Worm (Caenorhabditis elegans) whole organism, L3 larva: ENCODE results near the gene C37C3.18.

Experiments
- R02D3.7 ChIP-seq: fragments of 150-350 bp; optimal IDR thresholded peaks from 2 replicates; lab custom pipeline; 2014; ENCODE audit warnings: missing biosample characterization, missing genetic modification characterization
- aly-2 ChIP-seq: fragments of 150-350 bp; optimal IDR thresholded peaks from 2 replicates; lab custom pipeline; 2014; ENCODE audit warnings: missing biosample characterization, missing genetic modification characterization
- ama-1 ChIP-seq: fragments of 150-350 bp; optimal IDR thresholded peaks from 2 replicates; lab custom pipeline; 2018
- ceh-16 ChIP-seq: sonication (generic microtip); optimal IDR thresholded peaks from 2 replicates; lab custom pipeline; 2017; ENCODE audit warnings: missing biosample characterization, missing genetic modification characterization
- ceh-28 ChIP-seq: fragments of 150-350 bp; optimal IDR thresholded peaks from 2 replicates; lab custom pipeline; 2014; ENCODE audit warnings: missing biosample characterization, missing genetic modification reagents, missing genetic modification characterization
- daf-12 ChIP-seq: fragments of 150-350 bp; optimal IDR thresholded peaks from 2 replicates; lab custom pipeline; 2014; ENCODE audit warnings: missing biosample characterization, missing genetic modification reagents, missing genetic modification characterization
- elt-1 ChIP-seq: fragments of 150-350 bp; optimal IDR thresholded peaks from 2 replicates; lab custom pipeline; 2014; ENCODE audit warnings: missing biosample characterization, missing genetic modification characterization
- elt-2 ChIP-seq: sonication (generic microtip); optimal IDR thresholded peaks from 2 replicates; lab custom pipeline; 2016; ENCODE audit warnings: missing genetic modification reagents, mild to moderate bottlenecking, missing genetic modification characterization, missing compliant biosample characterization
- elt-3 ChIP-seq, 3 experiments: fragments of 150-350 bp in 1 of 3; sonication (generic microtip) in 2 of 3; optimal IDR thresholded peaks; 2 replicates in 2 of 3; 4 replicates in 1 of 3; lab custom pipeline; 2014 to 2017; ENCODE audit warnings: missing biosample characterization in 3 of 3, missing genetic modification characterization in 3 of 3
- eor-1 ChIP-seq, 2 experiments: fragments of 150-350 bp; optimal IDR thresholded peaks; 2 replicates each; lab custom pipeline; 2014 to 2018; ENCODE audit warnings: missing biosample characterization in 2 of 2, missing genetic modification characterization in 2 of 2
- fkh-10 ChIP-seq: sonication (generic microtip); optimal IDR thresholded peaks from 2 replicates; lab custom pipeline; 2017; ENCODE audit warnings: missing biosample characterization, missing genetic modification reagents, missing genetic modification characterization
- fos-1 ChIP-seq: fragments of 150-350 bp; optimal IDR thresholded peaks from 2 replicates; lab custom pipeline; 2014; ENCODE audit warnings: missing biosample characterization, missing genetic modification characterization
- hmg-11 ChIP-seq: sonication (generic microtip); optimal IDR thresholded peaks from 2 replicates; lab custom pipeline; 2016; ENCODE audit warnings: missing genetic modification characterization, missing compliant biosample characterization
- jun-1 ChIP-seq: fragments of 150-350 bp; optimal IDR thresholded peaks from 2 replicates; lab custom pipeline; 2014; ENCODE audit warnings: missing biosample characterization, missing genetic modification reagents, missing genetic modification characterization
- lin-15B ChIP-seq: fragments of 150-350 bp; optimal IDR thresholded peaks from 2 replicates; lab custom pipeline; 2014; ENCODE audit warnings: missing biosample characterization, missing genetic modification characterization
- lsy-12 ChIP-seq: sonication (generic microtip); optimal IDR thresholded peaks from 2 replicates; lab custom pipeline; 2016; ENCODE audit warnings: mild to moderate bottlenecking, missing genetic modification characterization, missing compliant biosample characterization
- mdl-1 ChIP-seq: fragments of 150-350 bp; optimal IDR thresholded peaks from 2 replicates; lab custom pipeline; 2014; ENCODE audit warnings: missing biosample characterization, missing genetic modification characterization
- mml-1 ChIP-seq: fragments of 150-350 bp; sonication (generic microtip); optimal IDR thresholded peaks from 3 replicates; lab custom pipeline; 2014; ENCODE audit warnings: missing biosample characterization, missing genetic modification characterization
- nfya-1 ChIP-seq: sonication (generic microtip); optimal IDR thresholded peaks from 2 replicates; lab custom pipeline; 2017; ENCODE audit warnings: missing genetic modification characterization, mild to moderate bottlenecking, missing compliant biosample characterization, antibody characterized with exemption, moderate library complexity; ENCODE audit not compliant: insufficient read depth
- nhr-11 ChIP-seq: fragments of 150-350 bp; optimal IDR thresholded peaks from 2 replicates; lab custom pipeline; 2014; ENCODE audit warnings: missing biosample characterization, missing genetic modification characterization
- nhr-12 ChIP-seq: fragments of 150-350 bp; optimal IDR thresholded peaks from 2 replicates; lab custom pipeline; 2014; ENCODE audit warnings: missing biosample characterization, missing genetic modification characterization
- nhr-23 ChIP-seq: fragments of 150-350 bp; optimal IDR thresholded peaks from 2 replicates; lab custom pipeline; 2014; ENCODE audit warnings: missing biosample characterization, missing genetic modification reagents, missing genetic modification characterization
- nhr-25 ChIP-seq: sonication (generic microtip); optimal IDR thresholded peaks from 2 replicates; lab custom pipeline; 2017; ENCODE audit warnings: missing biosample characterization, missing genetic modification characterization
- nhr-28 ChIP-seq: fragments of 150-350 bp; optimal IDR thresholded peaks from 2 replicates; lab custom pipeline; 2014; ENCODE audit warnings: missing biosample characterization, missing genetic modification characterization
- nhr-43 ChIP-seq: sonication (generic microtip); optimal IDR thresholded peaks from 2 replicates; lab custom pipeline; 2016; ENCODE audit warnings: mild to moderate bottlenecking, missing genetic modification characterization, missing compliant biosample characterization; ENCODE audit not compliant: poor library complexity, severe bottlenecking
- nhr-67 ChIP-seq: fragments of 150-350 bp; optimal IDR thresholded peaks from 2 replicates; lab custom pipeline; 2014; ENCODE audit warnings: missing biosample characterization, missing genetic modification characterization
- nhr-76 ChIP-seq: fragments of 150-350 bp; sonication (generic microtip); optimal IDR thresholded peaks from 5 replicates; lab custom pipeline; 2014; ENCODE audit warnings: missing biosample characterization, missing genetic modification characterization
- nhr-77 ChIP-seq: fragments of 150-350 bp; optimal IDR thresholded peaks from 2 replicates; lab custom pipeline; 2014; ENCODE audit warnings: missing biosample characterization, missing genetic modification characterization
- pha-4 ChIP-seq: fragments of 150-350 bp; optimal IDR thresholded peaks from 2 replicates; lab custom pipeline; 2014; ENCODE audit warnings: missing biosample characterization, missing genetic modification reagents, missing genetic modification characterization
- pqm-1 ChIP-seq: fragments of 150-350 bp; optimal IDR thresholded peaks from 2 replicates; lab custom pipeline; 2017; ENCODE audit warnings: missing biosample characterization, missing genetic modification characterization, inconsistent platforms
- sea-2 ChIP-seq: fragments of 150-350 bp; sonication (generic microtip); optimal IDR thresholded peaks from 4 replicates; lab custom pipeline; 2014; ENCODE audit warnings: missing biosample characterization, missing genetic modification reagents, missing genetic modification characterization
- skn-1 ChIP-seq: fragments of 150-350 bp; optimal IDR thresholded peaks from 2 replicates; lab custom pipeline; 2014; ENCODE audit warnings: missing biosample characterization, missing genetic modification characterization
- tbx-2 ChIP-seq: sonication (generic microtip); optimal IDR thresholded peaks from 2 replicates; lab custom pipeline; 2016; ENCODE audit warnings: mild to moderate bottlenecking, missing genetic modification characterization, missing compliant biosample characterization
- unc-39 ChIP-seq: sonication (generic microtip); optimal IDR thresholded peaks from 4 replicates; lab custom pipeline; 2017; ENCODE audit warnings: missing biosample characterization, missing genetic modification characterization
- ztf-11 ChIP-seq: fragments of 150-350 bp; optimal IDR thresholded peaks from 2 replicates; lab custom pipeline; 2014; ENCODE audit warnings: missing biosample characterization, missing genetic modification characterization
- ztf-4 ChIP-seq: fragments of 150-350 bp; optimal IDR thresholded peaks from 2 replicates; lab custom pipeline; 2014; ENCODE audit warnings: missing biosample characterization, missing genetic modification characterization

C37C3.18 gene

DNA sequence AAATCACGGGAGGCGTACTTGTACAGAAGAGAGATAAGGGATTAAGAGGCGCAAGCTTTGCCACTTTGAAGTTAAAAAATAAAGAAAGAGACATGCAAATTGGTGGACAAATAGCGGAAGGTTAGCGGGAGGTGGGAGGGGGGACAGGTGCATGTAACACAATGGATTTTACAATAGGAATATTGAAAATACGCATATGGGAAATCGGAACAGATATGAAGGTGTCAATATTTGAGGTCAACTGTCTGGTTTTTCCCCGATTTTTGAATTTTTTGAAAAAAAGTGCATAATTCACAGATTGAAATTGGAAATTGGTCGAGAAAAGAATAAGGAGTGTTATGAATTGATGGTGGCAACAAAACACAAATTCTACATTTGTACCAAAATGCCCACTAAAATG, 7.0 kb downstream of the C37C3.18 start, which contains the start of gene C37C3.17:
TSS of gene C37C3.17 (minus strand) at position 101 of the 400 bp plus-strand sequence.
- TF ChIP-seq jun-1 = no peak
- no peak for TF ChIP-seq elt-3 (tag; optimal IDR thresholded peaks at IDR 0.05; lab: Kevin White, UChicago)
- no peak for TF ChIP-seq nhr-77 (tag; lab: Kevin White, UChicago)
- no peak for TF ChIP-seq elt-1 (tag; lab: Kevin White, UChicago)
- no peak for TF ChIP-seq ztf-11 (tag; lab: Kevin White, UChicago)
- no peak for TF ChIP-seq skn-1
- TF ChIP-seq nhr-25 = no peak
- no peak for TF ChIP-seq fkh-10 (GFP tag; lab: Kevin White, UChicago)
- no peak for TF ChIP-seq lin-15B (tag; lab: Kevin White, UChicago)
- TF ChIP-seq nhr-23 = no peak
- no peak for TF ChIP-seq ceh-28 (tag; lab: Kevin White, UChicago)
- TF ChIP-seq pha-4 = no peak
- no peak for TF ChIP-seq nhr-28 (tag; lab: Kevin White, UChicago)
- TF ChIP-seq pqm-1 = no peak
- no peak for TF ChIP-seq mml-1 (tag; lab: Kevin White, UChicago)
- no peak for TF ChIP-seq daf-12 (tag; lab: Kevin White, UChicago)
- TF ChIP-seq R02D3.7 = no peak
- TF ChIP-seq tbx-2 (tag; lab: Kevin White, UChicago) = no peak
- TF ChIP-seq aly-2 (tag; lab: Kevin White, UChicago) = no peak

ce11 chrV:7863020-7863523, 8.3 kb downstream of the C37C3.18 start, which contains the start of gene C37C3.10:
C37C3.10 (minus strand) TSS chrV:7863070.
- TF ChIP-seq sea-2 (no peak), pqm-1 (peak; percentile 64)

DNA sequence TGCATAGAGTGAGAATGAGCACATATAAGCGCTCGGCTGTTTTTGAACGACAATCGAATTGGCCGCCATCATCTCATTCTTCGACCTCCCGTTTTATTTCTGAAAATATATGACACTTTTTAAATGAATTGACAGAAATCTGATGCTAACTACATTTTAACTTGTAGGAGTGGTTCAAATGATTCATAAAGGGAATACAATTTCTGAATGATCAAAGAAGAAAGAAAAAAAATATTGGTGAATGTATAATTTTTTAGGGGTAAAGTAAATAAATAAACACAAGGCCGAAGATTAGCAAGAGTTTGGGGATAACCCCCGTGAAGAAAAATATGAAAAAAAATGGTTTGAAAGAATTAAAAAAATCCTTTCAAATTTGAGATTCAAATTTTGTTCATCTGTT, 9.9 kb downstream of the C37C3.18 start, which contains the start of gene C37C3.11:
TSS of gene C37C3.11 (minus strand) at position 101 of the 400 bp plus-strand sequence.
- TF ChIP-seq nhr-12 (tag; lab: Kevin White, UChicago) = no peak
- TF ChIP-seq nhr-23 = no peak

ce11 chrV:7870707-7871106, 15.9 kb downstream of the C37C3.18 start, which contains the start of gene nipi-4:
nipi-4 (minus strand) TSS chrV:7870807.
- TF ChIP-seq hmg-11 (tag; lab: Kevin White, UChicago) (no peak), nhr-76 (tag; lab: Kevin White, UChicago) (no peak), nhr-23 (peak; percentile 4)

DNA sequence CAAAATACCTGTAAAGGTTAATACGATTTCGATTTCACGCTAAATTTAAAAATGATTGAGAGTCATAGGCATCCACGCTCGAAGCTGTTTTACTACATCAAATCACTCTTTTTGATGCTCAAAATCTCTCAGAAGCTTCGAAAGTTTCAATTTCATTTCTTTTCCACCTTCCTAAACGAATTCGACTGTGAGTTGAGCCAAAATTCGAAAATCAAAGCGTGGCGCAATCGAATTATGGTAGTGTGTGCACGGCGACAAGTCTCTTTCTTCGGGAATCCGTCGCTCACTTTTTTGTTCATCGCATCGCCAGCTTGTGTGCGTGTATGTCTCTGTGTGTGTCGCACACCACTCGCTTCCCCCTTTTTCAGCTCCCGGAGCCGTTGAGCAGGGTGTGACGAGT, 18.2 kb downstream of the C37C3.18 start:
- TF ChIP-seq fkh-10 (GFP tag; lab: Kevin White, UChicago) = peak; percentile 58
- no peak for TF ChIP-seq sea-2

DNA sequence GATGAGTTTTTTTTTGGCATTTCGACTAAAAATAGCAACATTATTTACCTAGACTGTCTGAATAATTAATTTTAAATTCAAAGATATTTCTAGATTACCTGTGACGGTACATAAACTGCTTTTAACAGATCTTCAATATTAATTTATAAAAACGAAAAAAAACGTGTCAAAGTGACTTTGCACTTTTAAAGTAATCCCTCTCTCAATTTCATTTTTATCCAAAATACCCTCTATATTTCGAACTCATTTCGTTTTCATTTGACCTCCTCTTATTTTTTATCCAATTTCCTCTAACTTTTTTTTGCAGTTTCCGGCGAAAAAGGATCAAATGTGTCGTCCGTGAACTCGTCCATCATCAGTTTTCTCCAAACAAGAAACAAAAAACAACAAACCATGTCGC, 20.7 kb downstream of the C37C3.18 start, which contains the start of gene F40A3.4:
TSS of gene F40A3.4 (plus strand) at position 301 of the 400 bp plus-strand sequence.
- TF ChIP-seq fos-1 (tag; lab: Kevin White, UChicago) (no peak), lin-15B (tag; lab: Kevin White, UChicago) (no peak), jun-1 (no peak)

DNA sequence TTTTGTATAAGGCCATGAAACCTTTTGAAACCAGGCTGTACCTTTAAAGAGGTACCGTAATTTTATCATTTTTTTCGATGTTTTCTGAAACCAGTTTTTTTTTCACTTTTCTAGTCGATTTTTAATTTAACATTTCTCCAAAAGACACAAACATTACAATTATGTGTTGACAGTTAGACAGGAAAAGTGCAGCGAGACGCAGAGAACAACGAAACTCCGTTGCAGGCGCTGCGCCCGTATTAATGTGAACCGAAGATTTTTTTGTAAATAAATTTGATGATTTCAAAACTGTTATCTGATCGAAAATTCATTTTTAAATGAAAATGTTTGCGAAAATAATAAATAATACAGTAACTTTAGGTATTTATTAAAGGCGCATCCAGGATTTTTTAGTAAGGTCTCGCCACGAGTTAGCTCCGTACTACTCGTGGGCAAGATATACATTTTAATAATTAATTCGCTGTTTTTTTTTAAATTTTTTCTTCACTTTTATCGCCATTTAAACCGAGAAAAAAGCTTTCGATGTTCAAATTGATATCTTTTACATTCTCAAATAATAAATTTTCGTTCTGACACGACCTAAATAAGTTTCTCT, 22.2 kb downstream of the C37C3.18 start, which contains the start of gene F40A3.3:
TSS of gene F40A3.3 (plus strand) at position 564 of the 595 bp plus-strand sequence.
- TF ChIP-seq nhr-25 (no peak), nhr-11 (tag; lab: Kevin White, UChicago) (no peak), lsy-12 (tag; lab: Kevin White, UChicago) (no peak), nhr-43 (tag; lab: Kevin White, UChicago) (no peak), pqm-1 (no peak), fos-1 (tag; lab: Kevin White, UChicago) (no peak), pha-4 (peak; percentile 70), elt-2 (tag; lab: Kevin White, UChicago) (peak; percentile 17), aly-2 (tag; lab: Kevin White, UChicago) (no peak), nhr-67 (no peak), ama-1 (lab: Kevin White, UChicago) (no peak), mdl-1 (tag; lab: Kevin White, UChicago) (no peak), lin-15B (tag; lab: Kevin White, UChicago) (no peak), ztf-4 (tag; lab: Kevin White, UChicago) (no peak), nfya-1 (peak; percentile 25), unc-39 (tag; lab: Kevin White, UChicago) (no peak), tbx-2 (tag; lab: Kevin White, UChicago) (no peak), eor-1 (tag; optimal IDR thresholded peaks at IDR 0.05; lab: Kevin White, UChicago) (no peak), nhr-77 (tag; lab: Kevin White, UChicago) (no peak), ztf-11 (tag; lab: Kevin White, UChicago) (no peak), mml-1 (tag; lab: Kevin White, UChicago) (no peak), ceh-16 (tag; lab: Kevin White, UChicago) (no peak), nhr-12 (tag; lab: Kevin White, UChicago) (no peak), elt-1 (tag; lab: Kevin White, UChicago) (no peak)
- TF ChIP-seq, all 47 proteins: peak for 3
